Fruit fly (Drosophila melanogaster) whole organism, embryonic: ENCODE measurements around the gene Sfp78E.

Source experiments
- Atf-2 ChIP-seq: fragments of 200-800 bp; sonication (Bioruptor generic); optimal IDR thresholded peaks from 2 replicates; lab custom pipeline; 2016; ENCODE audit warnings: missing biosample characterization, missing genetic modification characterization
- B-H2 ChIP-seq: fragments of 200-800 bp; sonication (Bioruptor generic); optimal IDR thresholded peaks from 2 replicates; lab custom pipeline; 2018; ENCODE audit warnings: missing biosample characterization, mild to moderate bottlenecking, missing genetic modification characterization
- CG1024 ChIP-seq: fragments of 200-800 bp; sonication (Bioruptor generic); IDR thresholded peaks from 2 replicates; pipeline ENCODE4 v1.3.6; 2022; ENCODE audit warnings: missing biosample characterization, missing genetic modification characterization
- CG10267 ChIP-seq: fragments of 200-800 bp; sonication (Bioruptor generic); optimal IDR thresholded peaks from 2 replicates; lab custom pipeline; 2018; ENCODE audit warnings: missing biosample characterization, mild to moderate bottlenecking, missing genetic modification characterization, moderate library complexity
- CG15514 ChIP-seq: fragments of 200-800 bp; sonication (Bioruptor generic); optimal IDR thresholded peaks from 3 replicates; lab custom pipeline; 2017; ENCODE audit warnings: missing biosample characterization, missing genetic modification characterization, mild to moderate bottlenecking, moderate library complexity, missing genetic modification reagents
- CG17385 ChIP-seq: fragments of 200-800 bp; sonication (Bioruptor generic); optimal IDR thresholded peaks from 3 replicates; lab custom pipeline; 2018; ENCODE audit warnings: missing biosample characterization, mild to moderate bottlenecking, missing genetic modification characterization
- CG17612 ChIP-seq: fragments of 200-800 bp; sonication (Bioruptor generic); IDR thresholded peaks from 2 replicates; pipeline ENCODE4 v1.3.6; 2022; ENCODE audit warnings: missing biosample characterization, missing genetic modification characterization
- CG18476 ChIP-seq: fragments of 200-800 bp; sonication (Bioruptor generic); optimal IDR thresholded peaks from 2 replicates; lab custom pipeline; 2016; ENCODE audit warnings: missing biosample characterization, mild to moderate bottlenecking, missing genetic modification characterization
- CG18599 ChIP-seq: fragments of 200-800 bp; sonication (Bioruptor generic); optimal IDR thresholded peaks from 3 replicates; lab custom pipeline; 2017; ENCODE audit warnings: missing biosample characterization, missing genetic modification characterization, mild to moderate bottlenecking, moderate library complexity, missing genetic modification reagents
- CG2116 ChIP-seq: fragments of 200-800 bp; sonication (Bioruptor generic); optimal IDR thresholded peaks from 3 replicates; lab custom pipeline; 2018; ENCODE audit warnings: missing biosample characterization, mild to moderate bottlenecking, missing genetic modification characterization
- CG30020 ChIP-seq: fragments of 200-800 bp; optimal IDR thresholded peaks from 2 replicates; lab custom pipeline; 2019; ENCODE audit warnings: missing biosample characterization, mild to moderate bottlenecking, missing genetic modification characterization, moderate library complexity
- CG30431 ChIP-seq: fragments of 200-800 bp; sonication (Bioruptor generic); optimal IDR thresholded peaks from 2 replicates; lab custom pipeline; 2017; ENCODE audit warnings: missing biosample characterization, missing genetic modification characterization
- CG3163 ChIP-seq: fragments of 200-800 bp; sonication (Bioruptor generic); optimal IDR thresholded peaks from 3 replicates; lab custom pipeline; 2016; ENCODE audit warnings: missing biosample characterization, missing genetic modification characterization
- CG33213 ChIP-seq: fragments of 200-800 bp; sonication (Bioruptor generic); optimal IDR thresholded peaks from 3 replicates; lab custom pipeline; 2016; ENCODE audit warnings: missing biosample characterization, missing genetic modification characterization
- CG3407 ChIP-seq: fragments of 200-800 bp; sonication (Bioruptor generic); optimal IDR thresholded peaks from 2 replicates; lab custom pipeline; 2018; ENCODE audit warnings: missing biosample characterization, mild to moderate bottlenecking, missing genetic modification characterization
- CG3838 ChIP-seq: fragments of 200-800 bp; sonication (Bioruptor generic); optimal IDR thresholded peaks from 3 replicates; lab custom pipeline; 2016; ENCODE audit warnings: missing biosample characterization, missing genetic modification characterization
- CG3847 ChIP-seq: fragments of 200-800 bp; sonication (Bioruptor generic); IDR thresholded peaks from 2 replicates; pipeline ENCODE4 v1.3.6; 2022; ENCODE audit warnings: missing biosample characterization, missing genetic modification characterization
- CG4820 ChIP-seq: fragments of 200-800 bp; sonication (Bioruptor generic); optimal IDR thresholded peaks from 3 replicates; lab custom pipeline; 2016; ENCODE audit warnings: missing biosample characterization, missing genetic modification characterization
- CG6689 ChIP-seq: fragments of 200-800 bp; sonication (Bioruptor generic); IDR thresholded peaks from 2 replicates; pipeline ENCODE4 v1.3.6; 2022; ENCODE audit warnings: missing biosample characterization, missing genetic modification characterization
- CG7745 ChIP-seq: fragments of 200-800 bp; sonication (Bioruptor generic); optimal IDR thresholded peaks from 2 replicates; lab custom pipeline; 2018; ENCODE audit warnings: missing biosample characterization, mild to moderate bottlenecking, missing genetic modification characterization, moderate library complexity
- CG9437 ChIP-seq: fragments of 200-800 bp; sonication (Bioruptor generic); optimal IDR thresholded peaks from 2 replicates; lab custom pipeline; 2018; ENCODE audit warnings: missing biosample characterization, mild to moderate bottlenecking, missing genetic modification characterization
- CG9727 ChIP-seq: fragments of 200-800 bp; sonication (Bioruptor generic); optimal IDR thresholded peaks from 3 replicates; lab custom pipeline; 2017; ENCODE audit warnings: missing biosample characterization, mild to moderate bottlenecking, missing genetic modification characterization
- CG9932 ChIP-seq: fragments of 200-800 bp; sonication (Bioruptor generic); IDR thresholded peaks from 2 replicates; pipeline ENCODE4 v1.3.6; 2022; ENCODE audit warnings: missing biosample characterization, missing genetic modification characterization
- CoRest ChIP-seq: fragments of 200-800 bp; sonication (Bioruptor generic); optimal IDR thresholded peaks from 3 replicates; lab custom pipeline; 2018; ENCODE audit warnings: missing biosample characterization, mild to moderate bottlenecking, missing genetic modification characterization, moderate library complexity
- Dad ChIP-seq: fragments of 200-800 bp; sonication (Bioruptor generic); optimal IDR thresholded peaks from 3 replicates; lab custom pipeline; 2016; ENCODE audit warnings: missing biosample characterization, missing genetic modification characterization
- Deaf1 ChIP-seq: fragments of 200-800 bp; optimal IDR thresholded peaks from 3 replicates; lab custom pipeline; 2019; ENCODE audit warnings: missing biosample characterization, mild to moderate bottlenecking, missing genetic modification characterization, moderate library complexity
- Fer1 ChIP-seq: fragments of 200-800 bp; sonication (Bioruptor generic); optimal IDR thresholded peaks from 2 replicates; lab custom pipeline; 2017; ENCODE audit warnings: missing biosample characterization, mild to moderate bottlenecking, missing genetic modification characterization
- Fer3 ChIP-seq: fragments of 200-800 bp; sonication (Bioruptor generic); optimal IDR thresholded peaks from 2 replicates; lab custom pipeline; 2018; ENCODE audit warnings: missing biosample characterization, mild to moderate bottlenecking, missing genetic modification characterization, moderate library complexity
- H15 ChIP-seq: fragments of 200-800 bp; sonication (Bioruptor generic); IDR thresholded peaks from 3 replicates; pipeline ENCODE4 v1.3.6; 2022; ENCODE audit warnings: missing biosample characterization, missing genetic modification characterization
- Hr3 ChIP-seq: fragments of 200-800 bp; sonication (Bioruptor generic); optimal IDR thresholded peaks from 3 replicates; lab custom pipeline; 2016; ENCODE audit warnings: missing biosample characterization, missing genetic modification characterization
- Hr78 ChIP-seq, 2 experiments: fragments of 200-800 bp in 1 of 2; fragments of >200 bp in 1 of 2; sonication (Bioruptor generic) in 1 of 2; optimal IDR thresholded peaks; 2 replicates each; lab custom pipeline; 2017 to 2019; ENCODE audit warnings: missing biosample characterization in 2 of 2, missing genetic modification characterization in 2 of 2, mild to moderate bottlenecking in 1 of 2, moderate library complexity in 1 of 2
- Hsf ChIP-seq: fragments of 200-800 bp; sonication (Bioruptor generic); optimal IDR thresholded peaks from 3 replicates; lab custom pipeline; 2016; ENCODE audit warnings: missing biosample characterization, missing genetic modification characterization
- Lim3 ChIP-seq: fragments of 200-800 bp; sonication (Bioruptor generic); IDR thresholded peaks from 2 replicates; pipeline ENCODE4 v1.3.6; 2022; ENCODE audit warnings: missing biosample characterization, missing genetic modification characterization
- Med ChIP-seq: fragments of 200-800 bp; sonication (Bioruptor generic); peaks from one replicate; lab custom pipeline; 2016; ENCODE audit warnings: missing biosample characterization, missing genetic modification characterization, mild to moderate bottlenecking, inconsistent platforms, moderate library complexity
- Nf-YC ChIP-seq: fragments of 200-800 bp; optimal IDR thresholded peaks from 3 replicates; lab custom pipeline; 2019; ENCODE audit warnings: missing biosample characterization, mild to moderate bottlenecking, missing genetic modification characterization, moderate library complexity
- Opbp ChIP-seq: fragments of 200-800 bp; sonication (Bioruptor generic); IDR thresholded peaks from 3 replicates; pipeline ENCODE4 v1.3.6; 2022; ENCODE audit warnings: missing biosample characterization, missing genetic modification characterization; ENCODE audit not compliant: partially characterized antibody
- Ptx1 ChIP-seq: fragments of 200-800 bp; sonication (Bioruptor generic); IDR thresholded peaks from 2 replicates; pipeline ENCODE4 v1.3.6; 2022; ENCODE audit warnings: missing biosample characterization, missing genetic modification characterization
- ap ChIP-seq: fragments of 200-800 bp; sonication (Bioruptor generic); IDR thresholded peaks from 2 replicates; pipeline ENCODE4 v1.3.6; 2022; ENCODE audit warnings: missing biosample characterization, missing genetic modification characterization
- bbx ChIP-seq: fragments of 200-800 bp; sonication (Bioruptor generic); IDR thresholded peaks from 2 replicates; pipeline ENCODE4 v1.3.6; 2022; ENCODE audit warnings: missing biosample characterization, missing genetic modification characterization; ENCODE audit not compliant: partially characterized antibody
- br ChIP-seq: fragments of >200 bp; optimal IDR thresholded peaks from 2 replicates; lab custom pipeline; 2017
- danr ChIP-seq: fragments of 200-800 bp; sonication (Bioruptor generic); IDR thresholded peaks from 2 replicates; pipeline ENCODE4 v1.3.6; 2022; ENCODE audit warnings: missing biosample characterization, missing genetic modification characterization
- dmrt99B ChIP-seq: fragments of 200-800 bp; sonication (Bioruptor generic); optimal IDR thresholded peaks from 2 replicates; lab custom pipeline; 2018; ENCODE audit warnings: missing biosample characterization, mild to moderate bottlenecking, missing genetic modification characterization, moderate library complexity
- emc ChIP-seq: fragments of 200-800 bp; sonication (Bioruptor generic); optimal IDR thresholded peaks from 2 replicates; lab custom pipeline; 2016; ENCODE audit warnings: missing biosample characterization, missing genetic modification characterization
- ind ChIP-seq: fragments of 200-800 bp; sonication (Bioruptor generic); optimal IDR thresholded peaks from 3 replicates; lab custom pipeline; 2016; ENCODE audit warnings: missing biosample characterization, missing genetic modification characterization
- jigr1 ChIP-seq: fragments of 200-800 bp; sonication (Bioruptor generic); IDR thresholded peaks from 3 replicates; pipeline ENCODE4 v1.3.6; 2022; ENCODE audit warnings: missing biosample characterization, missing genetic modification characterization
- pan ChIP-seq, 4 experiments: fragments of >200 bp in 3 of 4; fragments of 200-800 bp in 1 of 4; sonication (Bioruptor generic) in 1 of 4; optimal IDR thresholded peaks in 3 of 4; IDR thresholded peaks in 1 of 4; 2 replicates each; pipeline versions ENCODE4 v1.3.6 to Lab custom; 2017 to 2022; ENCODE audit warnings: missing biosample characterization in 2 of 4, missing genetic modification characterization in 2 of 4, mixed read lengths in 1 of 4
- peb ChIP-seq: fragments of 200-800 bp; sonication (Bioruptor generic); IDR thresholded peaks from 2 replicates; pipeline ENCODE4 v1.3.6; 2022; ENCODE audit warnings: missing biosample characterization, missing genetic modification characterization
- row ChIP-seq: fragments of 200-800 bp; sonication (Bioruptor generic); IDR thresholded peaks from 3 replicates; pipeline ENCODE4 v1.3.6; 2022; ENCODE audit warnings: missing biosample characterization, missing genetic modification characterization
- seq ChIP-seq: fragments of 200-800 bp; sonication (Bioruptor generic); IDR thresholded peaks from 2 replicates; pipeline ENCODE4 v1.3.6; 2022; ENCODE audit warnings: missing biosample characterization, missing genetic modification characterization
- ssp ChIP-seq: fragments of 200-800 bp; sonication (Bioruptor generic); IDR thresholded peaks from 2 replicates; pipeline ENCODE4 v1.3.6; 2022; ENCODE audit warnings: missing biosample characterization, missing genetic modification characterization
- tup ChIP-seq: fragments of 200-800 bp; sonication (Bioruptor generic); optimal IDR thresholded peaks from 2 replicates; lab custom pipeline; 2016; ENCODE audit warnings: missing biosample characterization, mild to moderate bottlenecking, missing genetic modification characterization, moderate library complexity

Gene Sfp78E

dm6 chr3L:21679687-21680086 lies 4.2 kb downstream of the Sfp78E start, which contains the start of the genes Als2 and CG11248 (continued):
- TF ChIP-seq dmrt99B (no peak), CG4820 (GFP tag; lab: Kevin White, UChicago) (peak; percentile 68), CG15514 (peak; percentile 98), CG18476 (GFP tag; lab: Kevin White, UChicago) (peak; percentile 58), CG2116 (GFP tag; lab: Kevin White, UChicago) (peak; percentile 60), CG9932 (peak; percentile 82), CG9437 (peak; percentile 24), CG7745 (tag; lab: Kevin White, UChicago) (no peak), bbx (GFP tag; lab: Robert Waterston, UW) (no peak), row (peak; percentile 91), emc (GFP tag; lab: Kevin White, UChicago) (peak; percentile 32), ap (GFP tag; lab: Robert Waterston, UW) (no peak; the same call in 1 of the 2 replicates), ssp (GFP tag; lab: Robert Waterston, UW) (peak; percentile 78), Fer3 (no peak), ind (GFP tag; lab: Kevin White, UChicago) (peak; percentile 79), CG1024 (GFP tag; lab: Robert Waterston, UW) (peak; percentile 14; the same call in 1 of the 2 replicates), B-H2 (GFP tag; lab: Kevin White, UChicago) (no peak), CG9727 (GFP tag; lab: Kevin White, UChicago) (peak; percentile 66), Dad (GFP tag; lab: Kevin White, UChicago) (peak; percentile 36), Nf-YC (tag; lab: Kevin White, UChicago) (no peak), br (no peak), H15 (GFP tag; lab: Robert Waterston, UW) (no peak; the same call in 2 of the 3 replicates), Lim3 (no peak), CG10267 (tag; lab: Kevin White, UChicago) (peak; percentile 73), CG30431 (GFP tag; lab: Kevin White, UChicago) (peak; percentile 50), Med (no peak), Opbp (GFP tag; lab: Robert Waterston, UW) (no peak), seq (GFP tag; lab: Robert Waterston, UW) (0 out of 2 replicates have a peak, but pooled peaks have one; percentile 23), CG3163 (GFP tag; lab: Kevin White, UChicago) (peak; percentile 17), CG6689 (GFP tag; lab: Robert Waterston, UW) (peak; percentile 74), peb (GFP tag; lab: Robert Waterston, UW) (peak; percentile 41; the same call in 1 of the 2 replicates), Hsf (peak; percentile 85), tup (no peak), Hr78 (GFP tag; optimal IDR thresholded peaks at IDR 0.05; lab: Kevin White, UChicago) (no peak), CG33213 (GFP tag; lab: Kevin White, UChicago) (peak; percentile 13), CG17612 (peak; percentile 30; the same call in 1 of the 2 replicates), CoRest (tag; lab: Kevin White, UChicago) (peak; percentile 87), Deaf1 (tag; lab: Kevin White, UChicago) (no peak), Atf-2 (GFP tag; lab: Kevin White, UChicago) (peak; percentile 66), Fer1 (no peak), Ptx1 (GFP tag; lab: Robert Waterston, UW) (peak; percentile 80), danr (GFP tag; lab: Robert Waterston, UW) (no peak), pan (optimal IDR thresholded peaks at IDR 0.05; lab: Kevin White, UChicago) (no peak), pan (GFP tag; optimal IDR thresholded peaks at IDR 0.05 in 1 of 2, IDR thresholded peaks at IDR 0.05 in 1 of 2) (no peak), CG3838 (GFP tag; lab: Kevin White, UChicago) (peak; percentile 20), jigr1 (GFP tag; lab: Robert Waterston, UW) (no peak), CG18599 (GFP tag; lab: Kevin White, UChicago) (no peak), CG30020 (tag; lab: Kevin White, UChicago) (peak; percentile 84), Hr3 (GFP tag; lab: Kevin White, UChicago) (peak; percentile 76), CG3407 (peak; percentile 41), CG17385 (GFP tag; lab: Kevin White, UChicago) (peak; percentile 60), CG3847 (peak; percentile 82)
